Worm (Caenorhabditis elegans) whole organism, L1 larva: ENCODE data around the gene T25B2.1.

Source experiments
- aly-2 ChIP-seq: fragments of 150-350 bp; optimal IDR thresholded peaks from 2 replicates; lab custom pipeline; 2014; ENCODE audit warnings: missing biosample characterization, missing genetic modification characterization
- ama-1 ChIP-seq: fragments of 150-350 bp; optimal IDR thresholded peaks from 2 replicates; lab custom pipeline; 2014
- ceh-82 ChIP-seq, 3 experiments: fragments of 150-350 bp in 1 of 3; sonication (generic microtip) in 2 of 3; optimal IDR thresholded peaks; 2 replicates each; lab custom pipeline; 2014 to 2017; ENCODE audit warnings: missing biosample characterization in 3 of 3, missing genetic modification characterization in 3 of 3
- elt-3 ChIP-seq, 6 experiments: fragments of 150-350 bp in 1 of 6; sonication (generic microtip); optimal IDR thresholded peaks; 2 replicates each; lab custom pipeline; 2017 to 2018; ENCODE audit warnings: missing biosample characterization in 6 of 6, missing genetic modification characterization in 6 of 6, inconsistent platforms in 1 of 6
- lin-14 ChIP-seq: fragments of 200-800 bp; sonication (Bioruptor generic); optimal IDR thresholded peaks from 2 replicates; lab custom pipeline; 2018; ENCODE audit warnings: mild to moderate bottlenecking, missing genetic modification characterization, moderate library complexity, missing compliant biosample characterization
- mdl-1 ChIP-seq, 2 experiments: fragments of 150-350 bp; optimal IDR thresholded peaks; 2 replicates each; lab custom pipeline; 2014 to 2017; ENCODE audit warnings: missing biosample characterization in 2 of 2, missing genetic modification characterization in 2 of 2, inconsistent platforms in 1 of 2
- mep-1 ChIP-seq: fragments of 150-350 bp; optimal IDR thresholded peaks from 2 replicates; lab custom pipeline; 2014; ENCODE audit warnings: missing biosample characterization, missing genetic modification characterization
- nhr-76 ChIP-seq: sonication (generic microtip); optimal IDR thresholded peaks from 2 replicates; lab custom pipeline; 2017; ENCODE audit warnings: missing biosample characterization, missing genetic modification characterization
- nhr-77 ChIP-seq: fragments of 150-350 bp; optimal IDR thresholded peaks from 2 replicates; lab custom pipeline; 2014; ENCODE audit warnings: missing biosample characterization, missing genetic modification characterization
- sox-4 ChIP-seq: sonication (generic microtip); optimal IDR thresholded peaks from 2 replicates; lab custom pipeline; 2016; ENCODE audit warnings: missing genetic modification characterization, missing compliant biosample characterization
- unc-62 ChIP-seq: fragments of 150-350 bp; optimal IDR thresholded peaks from 2 replicates; lab custom pipeline; 2014; ENCODE audit warnings: missing biosample characterization, missing genetic modification reagents, missing genetic modification characterization
- zag-1 ChIP-seq: fragments of 150-350 bp; optimal IDR thresholded peaks from 2 replicates; lab custom pipeline; 2014; ENCODE audit warnings: missing biosample characterization, missing genetic modification characterization

DNA sequence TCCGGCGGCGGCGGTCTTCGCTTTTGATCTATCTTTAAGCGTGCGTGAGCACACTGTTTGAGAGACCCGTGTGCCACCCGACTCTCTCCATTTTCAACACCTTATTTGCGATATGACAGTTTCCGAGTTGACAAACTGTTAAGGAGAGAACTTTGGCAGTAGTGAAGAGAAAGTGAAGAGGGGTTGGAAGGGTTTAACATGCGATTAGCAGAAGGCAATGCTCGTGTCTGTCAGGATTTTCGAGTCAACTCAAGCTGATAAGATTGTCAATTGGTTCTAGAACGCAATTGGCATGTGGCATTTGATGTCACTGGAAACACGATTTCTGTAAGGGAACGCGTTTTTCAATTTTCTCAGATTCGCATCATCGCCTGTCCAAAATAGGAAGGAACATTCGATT is 6.4 kb upstream of the T25B2.1 start:
- no peak for TF ChIP-seq ama-1 (lab: Kevin White, UChicago)
- no peak for TF ChIP-seq sox-4 (tag; lab: Kevin White, UChicago)
- TF ChIP-seq unc-62 (GFP tag; lab: Kevin White, UChicago): no peak
- no peak for TF ChIP-seq zag-1
- no peak for TF ChIP-seq nhr-76 (tag; lab: Kevin White, UChicago)
- TF ChIP-seq mep-1: no peak
- no peak for TF ChIP-seq elt-3 (tag; optimal IDR thresholded peaks at IDR 0.05; lab: Kevin White, UChicago)
- TF ChIP-seq nhr-77: no peak
- TF ChIP-seq ceh-82 (tag; optimal IDR thresholded peaks at IDR 0.05; lab: Kevin White, UChicago): no peak
- no peak for TF ChIP-seq mdl-1 (tag; optimal IDR thresholded peaks at IDR 0.05; lab: Kevin White, UChicago)
- TF ChIP-seq lin-14 (GFP tag; lab: Kevin White, UChicago): no peak
- no peak for TF ChIP-seq aly-2 (tag; lab: Kevin White, UChicago)
